Worm (Caenorhabditis elegans): Measurements from ENCODE around the gene hrde-1.

The hrde-1 gene

DNA sequence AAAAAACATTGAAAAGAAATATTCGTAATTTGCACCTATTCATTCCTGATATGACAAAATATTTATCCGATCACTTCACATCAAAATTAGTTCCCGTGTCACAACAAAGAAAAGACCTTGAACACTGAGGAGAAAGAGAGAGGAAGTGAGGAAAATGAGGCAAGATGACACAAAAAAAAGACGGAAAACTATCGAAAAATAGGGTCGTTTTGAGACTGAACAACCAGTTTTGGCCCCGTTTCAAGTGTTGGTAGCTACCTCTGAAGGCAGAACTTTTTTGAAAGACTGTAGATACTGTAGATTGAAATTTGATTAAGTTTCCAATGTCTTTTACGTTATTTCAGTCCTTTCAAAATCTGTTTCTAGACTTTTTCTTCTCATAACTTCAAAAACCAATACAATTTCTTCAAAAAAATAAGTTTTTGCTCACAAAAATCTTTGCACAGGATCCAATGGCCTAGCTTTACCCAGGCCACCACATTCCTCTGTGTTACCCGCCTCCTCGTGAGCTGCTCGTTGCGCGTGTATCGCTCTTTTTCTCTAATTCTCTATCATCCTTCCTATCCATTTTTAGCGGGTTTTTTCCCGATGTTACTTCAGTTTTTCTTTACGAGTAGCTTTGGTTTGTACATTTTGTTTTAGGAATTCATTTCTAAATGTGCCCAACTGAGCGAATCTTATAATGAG is 20.5 kb upstream of the hrde-1 start (continued):
- TF ChIP-seq elt-2 (tag; optimal IDR thresholded peaks at IDR 0.05): no peak
- TF ChIP-seq nhr-76 (tag; optimal IDR thresholded peaks at IDR 0.05): no peak
- TF ChIP-seq sea-2 (GFP tag; optimal IDR thresholded peaks at IDR 0.05): no peak
- TF ChIP-seq nhr-237 (tag; optimal IDR thresholded peaks at IDR 0.05): no peak
- TF ChIP-seq nhr-12 (tag; optimal IDR thresholded peaks at IDR 0.05): no peak
- no peak for TF ChIP-seq pqm-1 (tag; optimal IDR thresholded peaks at IDR 0.05)
- no peak for TF ChIP-seq lsy-12 (tag; optimal IDR thresholded peaks at IDR 0.05)
- no peak for TF ChIP-seq nhr-67 (tag; optimal IDR thresholded peaks at IDR 0.05)
- TF ChIP-seq fos-1 (tag; optimal IDR thresholded peaks at IDR 0.05): no peak
- TF ChIP-seq ama-1 (optimal IDR thresholded peaks at IDR 0.05): no peak
- TF ChIP-seq pha-4 (tag; optimal IDR thresholded peaks at IDR 0.05): peak; percentile 73
- TF ChIP-seq ceh-28 (tag; optimal IDR thresholded peaks at IDR 0.05): no peak
- TF ChIP-seq aly-2 (tag; optimal IDR thresholded peaks at IDR 0.05): no peak

DNA sequence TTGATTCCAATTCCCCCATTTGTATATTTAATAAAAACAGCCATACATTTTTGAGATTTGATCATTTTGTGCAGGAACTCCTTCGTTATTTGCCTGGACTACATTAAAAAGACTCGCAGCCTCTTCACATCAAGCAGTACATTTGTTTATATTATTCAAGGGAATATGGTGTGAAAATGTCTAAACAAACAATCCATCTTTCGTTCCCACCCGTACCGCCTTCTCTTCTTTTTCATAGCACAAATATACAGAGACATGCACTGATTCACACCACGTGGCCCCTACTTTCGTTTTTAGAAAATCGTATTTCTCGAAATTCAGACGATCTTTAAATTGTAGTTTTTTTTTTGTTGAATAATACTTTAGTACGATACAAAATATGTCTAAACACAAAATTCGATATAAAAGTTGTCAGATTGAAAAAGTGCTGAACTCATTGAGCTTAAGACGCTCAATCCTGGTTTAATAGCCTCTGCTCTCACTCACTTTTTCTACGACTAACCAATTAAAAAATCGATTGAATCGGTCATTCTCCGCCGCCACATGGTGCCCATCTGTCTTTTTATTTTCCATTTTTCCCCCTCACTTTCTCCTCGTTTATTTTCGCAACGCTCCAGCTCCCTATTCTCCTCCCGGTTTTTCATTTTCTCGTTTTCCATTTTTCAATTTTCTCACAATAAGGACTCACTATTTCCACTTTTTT is 19.5 kb upstream of the hrde-1 start:
- TF ChIP-seq nhr-11 (tag; optimal IDR thresholded peaks at IDR 0.05): no peak
- TF ChIP-seq pha-4 (tag; optimal IDR thresholded peaks at IDR 0.05): peak; percentile 36
- no peak for TF ChIP-seq sea-2 (GFP tag; optimal IDR thresholded peaks at IDR 0.05)
- no peak for TF ChIP-seq nhr-67 (tag; optimal IDR thresholded peaks at IDR 0.05)
- no peak for TF ChIP-seq skn-1 (tag; optimal IDR thresholded peaks at IDR 0.05)
- TF ChIP-seq ZK546.5 (tag; optimal IDR thresholded peaks at IDR 0.05): no peak
- TF ChIP-seq hmg-11 (tag; optimal IDR thresholded peaks at IDR 0.05): peak; percentile 47
- TF ChIP-seq nhr-28 (tag; optimal IDR thresholded peaks at IDR 0.05): no peak
- peak; percentile 38 for TF ChIP-seq nhr-25 (tag; optimal IDR thresholded peaks at IDR 0.05)
- TF ChIP-seq ztf-4 (tag; optimal IDR thresholded peaks at IDR 0.05): peak; percentile 60
- peak; percentile 33 for TF ChIP-seq aly-2 (tag; optimal IDR thresholded peaks at IDR 0.05)
- TF ChIP-seq lin-15B (tag; optimal IDR thresholded peaks at IDR 0.05): no peak
- no peak for TF ChIP-seq ceh-16 (tag; optimal IDR thresholded peaks at IDR 0.05)
- TF ChIP-seq fkh-10 (GFP tag; optimal IDR thresholded peaks at IDR 0.05): no peak
- TF ChIP-seq fos-1 (tag; optimal IDR thresholded peaks at IDR 0.05): no peak
- TF ChIP-seq daf-12 (tag; optimal IDR thresholded peaks at IDR 0.05): peak; percentile 49
- TF ChIP-seq ztf-11 (tag; optimal IDR thresholded peaks at IDR 0.05): no peak
- peak; percentile 58 for TF ChIP-seq elt-2 (tag; optimal IDR thresholded peaks at IDR 0.05)
- peak; percentile 84 for TF ChIP-seq nhr-43 (tag; optimal IDR thresholded peaks at IDR 0.05; ENCODE audit: poor library complexity, severe bottlenecking)
- no peak for TF ChIP-seq ceh-9 (tag; optimal IDR thresholded peaks at IDR 0.05)
- no peak for TF ChIP-seq unc-39 (tag; optimal IDR thresholded peaks at IDR 0.05)
- peak; percentile 95 for TF ChIP-seq ama-1 (optimal IDR thresholded peaks at IDR 0.05)
- no peak for TF ChIP-seq mdl-1 (tag; optimal IDR thresholded peaks at IDR 0.05)
- peak; percentile 60 for TF ChIP-seq nhr-23 (tag; optimal IDR thresholded peaks at IDR 0.05)
- peak; percentile 74 for TF ChIP-seq lsy-12 (tag; optimal IDR thresholded peaks at IDR 0.05)
- TF ChIP-seq nfya-1 (tag; optimal IDR thresholded peaks at IDR 0.05; ENCODE audit: insufficient read depth): peak; percentile 56
- peak; percentile 34 for TF ChIP-seq jun-1 (tag; optimal IDR thresholded peaks at IDR 0.05)
- TF ChIP-seq zag-1 (tag; optimal IDR thresholded peaks at IDR 0.05): no peak
- TF ChIP-seq ceh-28 (tag; optimal IDR thresholded peaks at IDR 0.05): peak; percentile 56
- no peak for TF ChIP-seq nhr-237 (tag; optimal IDR thresholded peaks at IDR 0.05)
- peak; percentile 46 for TF ChIP-seq nhr-77 (tag; optimal IDR thresholded peaks at IDR 0.05)
- TF ChIP-seq unc-62 (GFP tag; optimal IDR thresholded peaks at IDR 0.05): no peak
- no peak for TF ChIP-seq egl-27 (tag; optimal IDR thresholded peaks at IDR 0.05)
- TF ChIP-seq pqm-1 (tag; optimal IDR thresholded peaks at IDR 0.05): peak; percentile 30
- peak; percentile 87 for TF ChIP-seq tbx-2 (tag; optimal IDR thresholded peaks at IDR 0.05)
- TF ChIP-seq elt-1 (tag; optimal IDR thresholded peaks at IDR 0.05): no peak
- TF ChIP-seq lin-39 (tag; optimal IDR thresholded peaks at IDR 0.05): no peak
- no peak for TF ChIP-seq fkh-2 (tag; optimal IDR thresholded peaks at IDR 0.05)
- no peak for TF ChIP-seq nhr-76 (tag; optimal IDR thresholded peaks at IDR 0.05)
- peak; percentile 31 for TF ChIP-seq R02D3.7 (tag; optimal IDR thresholded peaks at IDR 0.05)
- no peak for TF ChIP-seq elt-3 (tag; optimal IDR thresholded peaks at IDR 0.05)
- no peak for TF ChIP-seq eor-1 (tag; optimal IDR thresholded peaks at IDR 0.05)
- TF ChIP-seq nhr-12 (tag; optimal IDR thresholded peaks at IDR 0.05): no peak
- TF ChIP-seq snpc-4 (tag; optimal IDR thresholded peaks at IDR 0.05): no peak
- TF ChIP-seq mml-1 (tag; optimal IDR thresholded peaks at IDR 0.05): no peak
- peak; percentile 46 for TF ChIP-seq ceh-82 (tag; optimal IDR thresholded peaks at IDR 0.05)
- no peak for TF ChIP-seq egl-5 (tag; optimal IDR thresholded peaks at IDR 0.05)

Data from whole organism, L3 larva.